Fruit fly (Drosophila melanogaster): ENCODE results near the gene CG10077.

CG10077 gene

dm6 chr3L:6964488-6965152 is 8.9 kb upstream of the CG10077 start, which contains the start of gene sgl (continued):
- TF ChIP-seq fd64A (GFP tag; optimal IDR thresholded peaks at IDR 0.05), result no peak
- TF ChIP-seq salm (tag; optimal IDR thresholded peaks at IDR 0.05), result no peak
- no peak for TF ChIP-seq cas (GFP tag; IDR thresholded peaks at IDR 0.05)
- peak; percentile 27 for TF ChIP-seq pho (GFP tag; optimal IDR thresholded peaks at IDR 0.05)
- TF ChIP-seq Asciz (GFP tag; optimal IDR thresholded peaks at IDR 0.05), result no peak
- TF ChIP-seq her (GFP tag; optimal IDR thresholded peaks at IDR 0.05), result peak; percentile 39
- TF ChIP-seq Atf3 (GFP tag; optimal IDR thresholded peaks at IDR 0.05), result no peak
- peak; percentile 42; the same call in 1 of the 2 replicates for TF ChIP-seq Atf6 (GFP tag; IDR thresholded peaks at IDR 0.05)
- peak; percentile 55 for TF ChIP-seq HmgZ (tag; optimal IDR thresholded peaks at IDR 0.05)
- no peak for TF ChIP-seq HLH54F (GFP tag; optimal IDR thresholded peaks at IDR 0.05)
- peak; percentile 73 for TF ChIP-seq onecut (GFP tag; IDR thresholded peaks at IDR 0.05)
- TF ChIP-seq CG7987 (GFP tag; optimal IDR thresholded peaks at IDR 0.05), result peak; percentile 57
- peak; percentile 38 for TF ChIP-seq CG6765 (GFP tag; optimal IDR thresholded peaks at IDR 0.05)
- peak; percentile 48 for TF ChIP-seq CHES-1-like (GFP tag; optimal IDR thresholded peaks at IDR 0.05)
- peak; percentile 16 for TF ChIP-seq Dip3 (GFP tag; optimal IDR thresholded peaks at IDR 0.05)
- TF ChIP-seq CG7786 (GFP tag; optimal IDR thresholded peaks at IDR 0.05), result peak; percentile 18
- TF ChIP-seq grau (tag; optimal IDR thresholded peaks at IDR 0.05), result peak; percentile 39
- no peak for TF ChIP-seq btn (GFP tag; optimal IDR thresholded peaks at IDR 0.05)
- TF ChIP-seq schlank (tag; optimal IDR thresholded peaks at IDR 0.05), result no peak
- TF ChIP-seq Gsc (GFP tag; IDR thresholded peaks at IDR 0.05), result no peak
- TF ChIP-seq CG10654 (GFP tag; optimal IDR thresholded peaks at IDR 0.05), result no peak
- TF ChIP-seq Hr78 (GFP tag; optimal IDR thresholded peaks at IDR 0.05), result no peak
- TF ChIP-seq Ssrp (tag; optimal IDR thresholded peaks at IDR 0.05), result no peak
- no peak for TF ChIP-seq ase (GFP tag; IDR thresholded peaks at IDR 0.05)
- no peak for TF ChIP-seq CG8388 (GFP tag; optimal IDR thresholded peaks at IDR 0.05)
- TF ChIP-seq Mrtf (GFP tag; IDR thresholded peaks at IDR 0.05), result no peak
- peak; percentile 4 to 45 for TF ChIP-seq Pdp1 (GFP tag; optimal IDR thresholded peaks at IDR 0.05)
- TF ChIP-seq twi (tag; optimal IDR thresholded peaks at IDR 0.05), result no peak
- peak; percentile 91 for TF ChIP-seq Nf-YA (GFP tag; IDR thresholded peaks at IDR 0.05)
- peak; percentile 95 for TF ChIP-seq CG17385 (GFP tag; optimal IDR thresholded peaks at IDR 0.05)
- TF ChIP-seq Hey (tag; optimal IDR thresholded peaks at IDR 0.05), result no peak
- TF ChIP-seq CG7271 (tag; optimal IDR thresholded peaks at IDR 0.05), result no peak
- no peak for TF ChIP-seq dmrt11E (tag; optimal IDR thresholded peaks at IDR 0.05)
- peak; percentile 52 for TF ChIP-seq Ets97D (GFP tag; optimal IDR thresholded peaks at IDR 0.05)
- peak; percentile 28 for TF ChIP-seq hkb (optimal IDR thresholded peaks at IDR 0.05)
- peak; percentile 23; the same call in 1 of the 2 replicates for TF ChIP-seq hkb (GFP tag; IDR thresholded peaks at IDR 0.05)
- TF ChIP-seq dati (GFP tag; IDR thresholded peaks at IDR 0.05), result no peak
- no peak for TF ChIP-seq gsb (GFP tag; IDR thresholded peaks at IDR 0.05)
- TF ChIP-seq kay (GFP tag; optimal IDR thresholded peaks at IDR 0.05), result no peak
- peak; percentile 41; the same call in 1 of the 2 replicates for TF ChIP-seq ara (GFP tag; IDR thresholded peaks at IDR 0.05)
- no peak for TF ChIP-seq CG14050 (GFP tag; IDR thresholded peaks at IDR 0.05)
- peak; percentile 66; the same call in 2 of the 3 replicates for TF ChIP-seq CG11456 (GFP tag; IDR thresholded peaks at IDR 0.05)
- TF ChIP-seq ap (GFP tag; IDR thresholded peaks at IDR 0.05), result no peak
- TF ChIP-seq dpn (GFP tag; optimal IDR thresholded peaks at IDR 0.05), result peak in 1 of 2 experiments; percentile 42
- 0 out of 2 replicates have a peak, but pooled peaks have one; percentile 5 for TF ChIP-seq CG8765 (GFP tag; IDR thresholded peaks at IDR 0.05)
- peak; percentile 41 for TF ChIP-seq Dek (tag; optimal IDR thresholded peaks at IDR 0.05)
- no peak for TF ChIP-seq Dfd (GFP tag; optimal IDR thresholded peaks at IDR 0.05)
- TF ChIP-seq CG9797 (GFP tag; optimal IDR thresholded peaks at IDR 0.05), result peak; percentile 99
- TF ChIP-seq inv (GFP tag; IDR thresholded peaks at IDR 0.05; ENCODE audit: partially characterized antibody), result peak; percentile 25; the same call in 1 of the 2 replicates
- peak; percentile 29 for TF ChIP-seq wek (GFP tag; optimal IDR thresholded peaks at IDR 0.05)

Measured in whole organism, embryonic.